Worm (Caenorhabditis elegans) whole organism, L4 larva: ENCODE results near the gene daam-1.

ENCODE experiments used
- F49E8.2 ChIP-seq: sonication (generic microtip); optimal IDR thresholded peaks from 2 replicates; lab custom pipeline; 2016; ENCODE audit warnings: missing compliant biosample characterization, mild to moderate bottlenecking, missing genetic modification characterization, borderline replicate concordance
- T20F7.1 ChIP-seq: fragments of 200-800 bp; sonication (Bioruptor generic); optimal IDR thresholded peaks from 2 replicates; lab custom pipeline; 2018; ENCODE audit warnings: mild to moderate bottlenecking, missing genetic modification characterization, missing compliant biosample characterization
- Y5F2A.4 ChIP-seq: fragments of 200-800 bp; sonication (Bioruptor generic); optimal IDR thresholded peaks from 2 replicates; lab custom pipeline; 2018; ENCODE audit warnings: mild to moderate bottlenecking, missing genetic modification characterization, missing compliant biosample characterization
- aha-1 ChIP-seq: fragments of 150-350 bp; peaks from one replicate; lab custom pipeline; 2014; ENCODE audit warnings: missing biosample characterization, missing genetic modification characterization
- aly-2 ChIP-seq: sonication (generic microtip); optimal IDR thresholded peaks from 2 replicates; lab custom pipeline; 2018; ENCODE audit warnings: missing biosample characterization, missing genetic modification characterization
- arid-1 ChIP-seq: fragments of 200-800 bp; sonication (Bioruptor generic); conservative IDR thresholded peaks from 2 replicates; pipeline ENCODE4 v1.3.6; 2022; ENCODE audit warnings: missing genetic modification reagents, missing genetic modification characterization, missing compliant biosample characterization
- ceh-20 ChIP-seq: fragments of 200-800 bp; sonication (Bioruptor generic); IDR thresholded peaks from 2 replicates; pipeline ENCODE4 v1.3.6; 2022; ENCODE audit warnings: missing genetic modification reagents, missing genetic modification characterization, missing compliant biosample characterization
- ceh-28 ChIP-seq: fragments of 150-350 bp; optimal IDR thresholded peaks from 2 replicates; lab custom pipeline; 2014; ENCODE audit warnings: missing biosample characterization, missing genetic modification reagents, missing genetic modification characterization
- ceh-44 ChIP-seq: fragments of 200-800 bp; sonication (Bioruptor generic); IDR thresholded peaks from 2 replicates; pipeline ENCODE4 v1.3.6; 2022; ENCODE audit warnings: missing genetic modification reagents, missing genetic modification characterization, missing compliant biosample characterization
- ceh-62 ChIP-seq: sonication (generic microtip); optimal IDR thresholded peaks from 2 replicates; lab custom pipeline; 2017; ENCODE audit warnings: missing biosample characterization, missing genetic modification characterization
- ces-1 ChIP-seq: fragments of 150-350 bp; sonication (generic microtip); optimal IDR thresholded peaks from 4 replicates; lab custom pipeline; 2014; ENCODE audit warnings: missing biosample characterization, missing genetic modification reagents, missing genetic modification characterization
- cey-2 ChIP-seq: sonication (generic microtip); optimal IDR thresholded peaks from 3 replicates; lab custom pipeline; 2017; ENCODE audit warnings: missing genetic modification characterization, mild to moderate bottlenecking, missing compliant biosample characterization, antibody characterized with exemption, borderline replicate concordance; ENCODE audit not compliant: insufficient read depth
- ctbp-1 ChIP-seq: fragments of 200-800 bp; sonication (Bioruptor generic); IDR thresholded peaks from 2 replicates; pipeline ENCODE4 v1.3.6; 2022; ENCODE audit warnings: missing genetic modification reagents, missing genetic modification characterization, missing compliant biosample characterization
- daf-12 ChIP-seq: fragments of 150-350 bp; optimal IDR thresholded peaks from 2 replicates; lab custom pipeline; 2014; ENCODE audit warnings: missing biosample characterization, missing genetic modification reagents, missing genetic modification characterization
- daf-16 ChIP-seq, 3 experiments: sonication (generic microtip); optimal IDR thresholded peaks; 2 replicates each; lab custom pipeline; 2016 to 2017; ENCODE audit warnings: missing genetic modification characterization in 3 of 3, missing genetic modification reagents in 3 of 3, mild to moderate bottlenecking in 2 of 3, missing compliant biosample characterization in 2 of 3, missing biosample characterization in 1 of 3, moderate library complexity in 1 of 3
- daf-8 ChIP-seq: fragments of 200-800 bp; sonication (Bioruptor generic); IDR thresholded peaks from 2 replicates; pipeline ENCODE4 v1.3.6; 2022; ENCODE audit warnings: missing genetic modification characterization, missing compliant biosample characterization
- dmd-6 ChIP-seq: fragments of 200-800 bp; sonication (Bioruptor generic); IDR thresholded peaks from 2 replicates; pipeline ENCODE4 v1.3.6; 2022; ENCODE audit warnings: missing genetic modification reagents, missing genetic modification characterization, missing compliant biosample characterization
- dve-1 ChIP-seq: sonication (generic microtip); optimal IDR thresholded peaks from 2 replicates; lab custom pipeline; 2017; ENCODE audit warnings: antibody characterized with exemption, mild to moderate bottlenecking, missing genetic modification characterization, missing compliant biosample characterization; ENCODE audit not compliant: insufficient read depth
- fkh-10 ChIP-seq: fragments of 150-350 bp; optimal IDR thresholded peaks from 2 replicates; lab custom pipeline; 2014; ENCODE audit warnings: missing biosample characterization, missing genetic modification reagents, missing genetic modification characterization
- fos-1 ChIP-seq: fragments of 150-350 bp; optimal IDR thresholded peaks from 2 replicates; lab custom pipeline; 2014; ENCODE audit warnings: missing biosample characterization, missing genetic modification characterization
- gei-8 ChIP-seq: fragments of 200-800 bp; sonication (Bioruptor generic); optimal IDR thresholded peaks from 2 replicates; lab custom pipeline; 2018; ENCODE audit warnings: mild to moderate bottlenecking, missing genetic modification characterization, missing compliant biosample characterization
- hif-1 ChIP-seq, 2 experiments: sonication (generic microtip); optimal IDR thresholded peaks; 2 replicates each; lab custom pipeline; 2016 to 2017; ENCODE audit warnings: missing compliant biosample characterization in 2 of 2, missing genetic modification characterization in 2 of 2, missing genetic modification reagents in 2 of 2, missing genotype in 2 of 2, mild to moderate bottlenecking in 1 of 2
- hlh-11 ChIP-seq: fragments of 200-800 bp; sonication (Bioruptor generic); optimal IDR thresholded peaks from 2 replicates; lab custom pipeline; 2018; ENCODE audit warnings: mild to moderate bottlenecking, missing genetic modification characterization, missing compliant biosample characterization
- hlh-30 ChIP-seq: sonication (generic microtip); optimal IDR thresholded peaks from 2 replicates; lab custom pipeline; 2017; ENCODE audit warnings: antibody characterized with exemption, mild to moderate bottlenecking, missing genetic modification characterization, missing compliant biosample characterization; ENCODE audit not compliant: insufficient read depth
- lim-7 ChIP-seq: fragments of 200-800 bp; sonication (Bioruptor generic); IDR thresholded peaks from 2 replicates; pipeline ENCODE4 v1.3.6; 2022; ENCODE audit warnings: missing genetic modification characterization, missing compliant biosample characterization
- lin-13 ChIP-seq: fragments of 150-350 bp; optimal IDR thresholded peaks from 2 replicates; lab custom pipeline; 2014; ENCODE audit warnings: missing biosample characterization, missing genetic modification reagents, missing genetic modification characterization
- lin-15B ChIP-seq: fragments of 150-350 bp; sonication (generic microtip); optimal IDR thresholded peaks from 3 replicates; lab custom pipeline; 2014; ENCODE audit warnings: missing biosample characterization, missing genetic modification characterization
- lin-38 ChIP-seq: fragments of 200-800 bp; sonication (Bioruptor generic); IDR thresholded peaks from 2 replicates; pipeline ENCODE4 v1.3.6; 2022; ENCODE audit warnings: missing genetic modification reagents, missing genetic modification characterization, missing compliant biosample characterization
- lin-39 ChIP-seq: fragments of 150-350 bp; optimal IDR thresholded peaks from 2 replicates; lab custom pipeline; 2014; ENCODE audit warnings: missing biosample characterization, missing genetic modification reagents, missing genetic modification characterization
- lir-3 ChIP-seq: sonication (generic microtip); optimal IDR thresholded peaks from 2 replicates; lab custom pipeline; 2016; ENCODE audit warnings: mild to moderate bottlenecking, missing genetic modification characterization, missing compliant biosample characterization
- lsy-2 ChIP-seq, 2 experiments: fragments of 150-350 bp in 1 of 2; sonication (generic microtip) in 1 of 2; optimal IDR thresholded peaks; 2 replicates each; lab custom pipeline; 2014 to 2017; ENCODE audit warnings: missing biosample characterization in 2 of 2, missing genetic modification characterization in 2 of 2
- mdl-1 ChIP-seq, 2 experiments: fragments of 150-350 bp in 1 of 2; sonication (generic microtip) in 1 of 2; optimal IDR thresholded peaks; 2 replicates each; lab custom pipeline; 2014 to 2017; ENCODE audit warnings: missing biosample characterization in 2 of 2, missing genetic modification characterization in 2 of 2
- mxl-3 ChIP-seq: fragments of 200-800 bp; sonication (Bioruptor generic); optimal IDR thresholded peaks from 2 replicates; lab custom pipeline; 2018; ENCODE audit warnings: mild to moderate bottlenecking, missing genetic modification characterization, missing compliant biosample characterization
- nhr-102 ChIP-seq: sonication (generic microtip); optimal IDR thresholded peaks from 2 replicates; lab custom pipeline; 2016; ENCODE audit warnings: mild to moderate bottlenecking, missing genetic modification characterization, moderate library complexity, missing compliant biosample characterization
- nhr-11 ChIP-seq: fragments of 150-350 bp; optimal IDR thresholded peaks from 2 replicates; lab custom pipeline; 2014; ENCODE audit warnings: missing biosample characterization, missing genetic modification characterization
- nhr-237 ChIP-seq: sonication (generic microtip); optimal IDR thresholded peaks from 2 replicates; lab custom pipeline; 2017; ENCODE audit warnings: missing biosample characterization, missing genetic modification characterization
- nhr-28 ChIP-seq: fragments of 150-350 bp; optimal IDR thresholded peaks from 2 replicates; lab custom pipeline; 2014; ENCODE audit warnings: missing biosample characterization, missing genetic modification characterization
- nhr-42 ChIP-seq: fragments of 200-800 bp; sonication (Bioruptor generic); IDR thresholded peaks from 2 replicates; pipeline ENCODE4 v1.3.6; 2022; ENCODE audit warnings: missing genetic modification characterization, missing compliant biosample characterization
- nhr-6 ChIP-seq: fragments of 150-350 bp; optimal IDR thresholded peaks from 2 replicates; lab custom pipeline; 2014; ENCODE audit warnings: missing biosample characterization, missing genetic modification characterization
- nhr-77 ChIP-seq: fragments of 150-350 bp; optimal IDR thresholded peaks from 2 replicates; lab custom pipeline; 2014; ENCODE audit warnings: missing biosample characterization, missing genetic modification characterization
- php-3 ChIP-seq: fragments of 200-800 bp; sonication (Bioruptor generic); IDR thresholded peaks from 2 replicates; pipeline ENCODE4 v1.3.6; 2022; ENCODE audit warnings: missing genetic modification reagents, missing genetic modification characterization, missing compliant biosample characterization
- saeg-2 ChIP-seq: fragments of 200-800 bp; sonication (Bioruptor generic); IDR thresholded peaks from 2 replicates; pipeline ENCODE4 v1.3.6; 2022; ENCODE audit warnings: missing genetic modification reagents, missing genetic modification characterization, missing compliant biosample characterization
- sdz-12 ChIP-seq: fragments of 200-800 bp; sonication (Bioruptor generic); optimal IDR thresholded peaks from 2 replicates; lab custom pipeline; 2018; ENCODE audit warnings: mild to moderate bottlenecking, missing genetic modification characterization, missing compliant biosample characterization
- skn-1 ChIP-seq: fragments of 150-350 bp; optimal IDR thresholded peaks from 2 replicates; lab custom pipeline; 2014; ENCODE audit warnings: missing biosample characterization, missing genetic modification characterization
- snpc-1.2 ChIP-seq: fragments of 200-800 bp; sonication (Bioruptor generic); IDR thresholded peaks from 2 replicates; pipeline ENCODE4 v1.3.6; 2022; ENCODE audit warnings: missing genetic modification reagents, missing genetic modification characterization, missing compliant biosample characterization
- snpc-4 ChIP-seq: fragments of 150-350 bp; optimal IDR thresholded peaks from 2 replicates; lab custom pipeline; 2014; ENCODE audit warnings: missing biosample characterization, missing genetic modification characterization
- spr-1 ChIP-seq: sonication (generic microtip); optimal IDR thresholded peaks from 2 replicates; lab custom pipeline; 2016; ENCODE audit warnings: mild to moderate bottlenecking, missing genetic modification characterization, missing compliant biosample characterization
- unc-130 ChIP-seq: sonication (generic microtip); optimal IDR thresholded peaks from 2 replicates; lab custom pipeline; 2016; ENCODE audit warnings: missing genetic modification reagents, missing genetic modification characterization, missing compliant biosample characterization
- vab-7 ChIP-seq: fragments of 200-800 bp; sonication (Bioruptor generic); IDR thresholded peaks from 2 replicates; pipeline ENCODE4 v1.3.6; 2022; ENCODE audit warnings: missing genetic modification reagents, missing genetic modification characterization, missing compliant biosample characterization
- zag-1 ChIP-seq: fragments of 150-350 bp; optimal IDR thresholded peaks from 2 replicates; lab custom pipeline; 2014; ENCODE audit warnings: missing biosample characterization, missing genetic modification characterization
- zfp-2 ChIP-seq: sonication (generic microtip); optimal IDR thresholded peaks from 2 replicates; lab custom pipeline; 2016; ENCODE audit warnings: mild to moderate bottlenecking, missing genetic modification characterization, missing compliant biosample characterization
- zfp-3 ChIP-seq: fragments of 200-800 bp; sonication (Bioruptor generic); conservative IDR thresholded peaks from 2 replicates; pipeline ENCODE4 v1.3.6; 2022; ENCODE audit warnings: missing genetic modification reagents, missing genetic modification characterization, missing compliant biosample characterization

Gene daam-1

DNA sequence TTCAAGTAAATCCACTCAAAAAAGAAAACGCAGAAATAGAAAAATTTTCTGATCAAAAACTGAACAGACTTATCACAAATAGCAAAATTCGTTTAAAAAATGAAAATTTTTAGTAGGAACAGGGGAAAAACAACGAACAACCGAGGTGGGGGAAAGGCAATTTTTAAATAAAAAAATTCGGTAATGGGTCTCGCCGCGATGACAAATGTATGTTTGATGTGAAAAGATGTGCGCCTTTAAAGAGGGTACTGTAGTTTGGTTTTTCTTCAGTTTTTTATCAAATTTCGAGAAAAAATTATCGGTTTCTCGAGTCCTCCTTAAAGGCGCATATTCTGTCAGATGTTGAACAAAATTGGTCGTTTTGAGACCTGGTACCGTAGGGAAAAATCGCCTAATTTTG is 40.3 kb upstream of the daam-1 start:
- TF ChIP-seq snpc-4 (tag; lab: Kevin White, UChicago) (no peak), ceh-20 (GFP tag; lab: Robert Waterston, UW) (no peak), ceh-28 (tag; lab: Kevin White, UChicago) (no peak), skn-1 (tag; lab: Kevin White, UChicago) (no peak), vab-7 (no peak), lin-13 (GFP tag; lab: Kevin White, UChicago) (no peak), fos-1 (tag; lab: Kevin White, UChicago) (no peak), arid-1 (GFP tag; lab: Robert Waterston, UW) (0 out of 2 replicates have a peak, but pooled peaks have one; percentile 18), Y5F2A.4 (GFP tag; lab: Kevin White, UChicago) (no peak), dmd-6 (GFP tag; lab: Robert Waterston, UW) (no peak), aly-2 (tag; lab: Kevin White, UChicago) (no peak), spr-1 (tag; lab: Kevin White, UChicago) (no peak), lin-39 (tag; lab: Kevin White, UChicago) (no peak), ces-1 (no peak), zfp-3 (GFP tag; lab: Robert Waterston, UW) (no peak), mxl-3 (GFP tag; lab: Kevin White, UChicago) (no peak), lin-15B (tag; lab: Kevin White, UChicago) (no peak), lir-3 (tag; lab: Kevin White, UChicago) (no peak), zfp-2 (tag; lab: Kevin White, UChicago) (no peak), daf-12 (tag; lab: Kevin White, UChicago) (no peak), saeg-2 (GFP tag; lab: Robert Waterston, UW) (no peak), ceh-44 (GFP tag; lab: Robert Waterston, UW) (no peak), daf-8 (GFP tag; lab: Robert Waterston, UW) (no peak), nhr-77 (tag; lab: Kevin White, UChicago) (no peak), lim-7 (peak; percentile 56), snpc-1.2 (GFP tag; lab: Robert Waterston, UW) (no peak), ctbp-1 (GFP tag; lab: Robert Waterston, UW) (no peak), gei-8 (no peak), fkh-10 (GFP tag; lab: Kevin White, UChicago) (no peak), nhr-11 (no peak), cey-2 (no peak), nhr-42 (no peak), aha-1 (tag; lab: Kevin White, UChicago) (peak; percentile 70), nhr-28 (tag; lab: Kevin White, UChicago) (no peak), ceh-62 (tag; lab: Kevin White, UChicago) (no peak), nhr-102 (no peak), nhr-237 (no peak), lin-38 (peak; percentile 24), zag-1 (tag; lab: Kevin White, UChicago) (no peak), F49E8.2 (tag; lab: Kevin White, UChicago) (peak; percentile 29), unc-130 (no peak), nhr-6 (no peak)
- TF ChIP-seq, all 104 proteins: peak for 5

DNA sequence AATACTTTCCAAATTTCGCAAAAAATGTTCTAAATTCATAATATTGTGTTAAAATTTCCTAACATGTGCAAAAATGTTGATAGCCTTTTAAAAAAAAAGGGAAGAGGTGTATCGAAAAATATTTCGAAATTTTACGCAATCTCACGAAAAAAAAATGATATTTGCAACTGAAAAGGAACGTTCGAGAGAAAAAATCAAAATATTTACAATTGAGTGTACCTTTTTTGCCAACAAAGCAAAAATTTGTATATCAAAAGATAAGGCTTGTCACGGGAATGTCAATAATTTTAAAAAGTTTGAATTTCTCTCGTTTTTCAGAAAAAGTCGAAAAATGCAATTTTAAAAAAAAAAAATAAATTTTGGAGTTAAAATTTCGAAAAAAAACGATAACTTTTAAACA is 39.9 kb upstream of the daam-1 start:
- peak; percentile 72 for TF ChIP-seq T20F7.1
- no peak for TF ChIP-seq mdl-1 (tag; optimal IDR thresholded peaks at IDR 0.05; lab: Kevin White, UChicago)
- TF ChIP-seq nhr-6: no peak
- TF ChIP-seq php-3 (GFP tag; lab: Robert Waterston, UW): no peak
- peak; percentile 30; the same call in 1 of the 2 replicates for TF ChIP-seq lin-38
- TF ChIP-seq hlh-11 (tag; lab: Kevin White, UChicago): peak; percentile 13
- TF ChIP-seq sdz-12: no peak
- TF ChIP-seq lim-7: no peak
- TF ChIP-seq lsy-2 (tag; optimal IDR thresholded peaks at IDR 0.05; lab: Kevin White, UChicago): peak in 1 of 2 experiments; percentile 45
- TF ChIP-seq dve-1: peak; percentile 60
- 0 out of 2 replicates have a peak, but pooled peaks have one; percentile 28 for TF ChIP-seq saeg-2 (GFP tag; lab: Robert Waterston, UW)
- TF ChIP-seq hlh-30: peak; percentile 18
- peak in 1 of 2 experiments; percentile 46 for TF ChIP-seq daf-16 (GFP tag; optimal IDR thresholded peaks at IDR 0.05; lab: Kevin White, UChicago)
- peak; percentile 72 for TF ChIP-seq daf-16 (tag; optimal IDR thresholded peaks at IDR 0.05; lab: Kevin White, UChicago)
- TF ChIP-seq ctbp-1 (GFP tag; lab: Robert Waterston, UW): 0 out of 2 replicates have a peak, but pooled peaks have one; percentile 24
- peak in 1 of 2 experiments; percentile 12 for TF ChIP-seq hif-1 (tag; optimal IDR thresholded peaks at IDR 0.05; lab: Kevin White, UChicago)
